Worm (Caenorhabditis elegans) whole organism, L3 larva: Measurements from ENCODE around the gene Y38C1AA.7.

Experiments
- elt-1 ChIP-seq: fragments of 150-350 bp; optimal IDR thresholded peaks from 2 replicates; lab custom pipeline; 2014; ENCODE audit warnings: missing biosample characterization, missing genetic modification characterization
- jun-1 ChIP-seq: fragments of 150-350 bp; optimal IDR thresholded peaks from 2 replicates; lab custom pipeline; 2014; ENCODE audit warnings: missing biosample characterization, missing genetic modification reagents, missing genetic modification characterization
- lin-15B ChIP-seq: fragments of 150-350 bp; optimal IDR thresholded peaks from 2 replicates; lab custom pipeline; 2014; ENCODE audit warnings: missing biosample characterization, missing genetic modification characterization
- nhr-28 ChIP-seq: fragments of 150-350 bp; optimal IDR thresholded peaks from 2 replicates; lab custom pipeline; 2014; ENCODE audit warnings: missing biosample characterization, missing genetic modification characterization
- nhr-77 ChIP-seq: fragments of 150-350 bp; optimal IDR thresholded peaks from 2 replicates; lab custom pipeline; 2014; ENCODE audit warnings: missing biosample characterization, missing genetic modification characterization
- snpc-4 ChIP-seq: fragments of 150-350 bp; optimal IDR thresholded peaks from 2 replicates; lab custom pipeline; 2014; ENCODE audit warnings: missing biosample characterization, missing genetic modification characterization
- zag-1 ChIP-seq: fragments of 150-350 bp; optimal IDR thresholded peaks from 2 replicates; lab custom pipeline; 2014; ENCODE audit warnings: missing biosample characterization, missing genetic modification characterization

DNA sequence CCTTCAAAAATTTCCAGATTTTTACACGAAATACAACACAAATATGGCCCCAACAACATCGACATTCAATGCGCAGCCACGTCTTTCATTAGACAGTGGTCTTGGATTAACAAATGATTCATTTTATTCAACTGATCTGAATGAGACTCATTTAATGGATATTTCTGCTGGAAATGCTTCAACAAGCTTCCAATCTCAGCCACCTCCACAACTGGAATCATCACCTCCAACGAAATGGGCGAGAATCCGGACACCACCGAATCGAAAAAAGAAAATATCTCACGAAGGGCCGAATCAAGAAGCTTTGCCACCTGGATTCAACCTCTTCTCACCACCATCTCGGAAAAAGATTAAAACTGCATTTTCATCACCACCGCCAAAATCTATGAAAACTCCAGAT, 20.9 kb downstream of the Y38C1AA.7 start:
- TF ChIP-seq zag-1 (tag; lab: Kevin White, UChicago) (no peak), nhr-77 (tag; lab: Kevin White, UChicago) (no peak), nhr-28 (tag; lab: Kevin White, UChicago) (no peak), snpc-4 (tag; lab: Kevin White, UChicago) (no peak), elt-1 (tag; lab: Kevin White, UChicago) (no peak), lin-15B (tag; lab: Kevin White, UChicago) (no peak), jun-1 (tag; lab: Kevin White, UChicago) (no peak)
